Worm (Caenorhabditis elegans): Measurements from ENCODE around the gene T22C8.6.

Gene T22C8.6

ce11 chrII:8648843-8649242, 18.8 kb upstream of the T22C8.6 start:
- TF ChIP-seq med-1 (GFP tag; optimal IDR thresholded peaks at IDR 0.05; ENCODE audit: insufficient read depth) (no peak), T22C8.4 (GFP tag; IDR thresholded peaks at IDR 0.05) (no peak), ztf-29 (GFP tag; IDR thresholded peaks at IDR 0.05) (no peak), cog-1 (tag; optimal IDR thresholded peaks at IDR 0.05) (no peak), ref-1 (GFP tag; conservative IDR thresholded peaks at IDR 0.05) (no peak)

ce11 chrII:8646437-8646836, 16.4 kb upstream of the T22C8.6 start:
- TF ChIP-seq klf-2 (GFP tag; conservative IDR thresholded peaks at IDR 0.05) (no peak), cog-1 (tag; optimal IDR thresholded peaks at IDR 0.05) (no peak), ztf-29 (GFP tag; IDR thresholded peaks at IDR 0.05) (no peak), flt-1 (GFP tag; IDR thresholded peaks at IDR 0.05) (no peak), tab-1 (GFP tag; IDR thresholded peaks at IDR 0.05) (no peak), med-1 (GFP tag; optimal IDR thresholded peaks at IDR 0.05; ENCODE audit: insufficient read depth) (no peak), ztf-23 (GFP tag; IDR thresholded peaks at IDR 0.05) (no peak)

DNA sequence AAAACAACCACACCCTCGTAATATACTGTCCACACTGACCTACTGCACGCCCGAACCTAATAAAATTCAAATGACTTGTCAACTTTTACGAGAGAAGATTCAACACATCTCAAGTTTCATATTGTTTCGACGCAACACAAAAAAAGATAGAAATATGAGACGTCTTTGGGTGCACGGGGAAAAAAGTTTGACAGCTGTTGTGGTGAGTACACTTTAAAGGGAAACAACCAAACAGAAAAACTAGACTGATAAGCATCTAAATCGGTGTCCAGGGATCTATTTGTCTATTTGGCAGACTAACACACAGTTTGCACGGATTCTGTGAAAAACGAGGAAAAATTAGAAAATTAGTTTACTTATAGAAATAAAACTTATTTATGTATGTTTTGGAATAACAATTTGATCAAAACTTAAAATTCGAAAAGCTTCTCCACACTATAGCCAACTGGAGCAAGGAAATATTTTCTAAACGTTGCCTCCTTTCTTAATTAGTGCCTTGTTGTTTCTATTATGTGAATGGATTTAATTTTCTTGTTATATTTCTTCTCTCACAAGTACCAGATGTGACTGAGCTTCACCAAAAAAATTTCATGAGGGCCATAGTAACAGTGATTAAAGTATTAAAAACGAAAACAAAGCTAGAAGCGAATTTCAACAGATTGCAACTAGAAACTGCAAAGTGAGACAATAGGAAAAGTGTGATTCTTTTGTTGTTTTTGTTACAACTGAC, 13.7 kb upstream of the T22C8.6 start:
- TF ChIP-seq T22C8.4 (GFP tag; IDR thresholded peaks at IDR 0.05), result no peak
- TF ChIP-seq ztf-23 (GFP tag; IDR thresholded peaks at IDR 0.05), result no peak
- no peak for TF ChIP-seq flt-1 (GFP tag; IDR thresholded peaks at IDR 0.05)
- no peak for TF ChIP-seq tab-1 (GFP tag; IDR thresholded peaks at IDR 0.05)
- TF ChIP-seq med-1 (GFP tag; optimal IDR thresholded peaks at IDR 0.05; ENCODE audit: insufficient read depth), result no peak
- no peak for TF ChIP-seq ztf-29 (GFP tag; IDR thresholded peaks at IDR 0.05)
- no peak for TF ChIP-seq klf-2 (GFP tag; conservative IDR thresholded peaks at IDR 0.05)
- TF ChIP-seq ref-1 (GFP tag; conservative IDR thresholded peaks at IDR 0.05), result no peak
- no peak for TF ChIP-seq cog-1 (tag; optimal IDR thresholded peaks at IDR 0.05)

DNA sequence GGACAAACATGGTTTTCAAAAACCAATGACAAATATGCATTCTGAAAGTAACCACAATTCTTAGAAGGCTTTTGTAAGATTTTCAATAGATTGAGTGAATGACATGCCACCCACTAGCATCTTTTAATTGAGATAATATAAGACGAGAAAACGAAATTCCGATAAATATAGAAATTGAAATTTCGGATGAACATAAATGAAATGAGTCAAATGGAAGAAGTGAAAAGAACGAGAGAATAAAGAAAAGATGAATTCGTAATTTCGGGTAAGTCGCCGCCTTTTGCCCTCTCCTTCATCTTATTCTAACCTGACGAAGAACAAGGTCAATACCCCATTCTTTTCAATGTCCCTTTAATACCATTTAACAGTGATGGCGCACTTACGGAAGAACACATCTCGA, 12.3 kb upstream of the T22C8.6 start:
- TF ChIP-seq flt-1 (GFP tag; IDR thresholded peaks at IDR 0.05) (no peak), T22C8.4 (GFP tag; IDR thresholded peaks at IDR 0.05) (no peak), tab-1 (GFP tag; IDR thresholded peaks at IDR 0.05) (no peak), med-1 (GFP tag; optimal IDR thresholded peaks at IDR 0.05; ENCODE audit: insufficient read depth) (no peak), ref-1 (GFP tag; conservative IDR thresholded peaks at IDR 0.05) (no peak), cog-1 (tag; optimal IDR thresholded peaks at IDR 0.05) (no peak), klf-2 (GFP tag; conservative IDR thresholded peaks at IDR 0.05) (no peak), ztf-29 (GFP tag; IDR thresholded peaks at IDR 0.05) (no peak), ztf-23 (GFP tag; IDR thresholded peaks at IDR 0.05) (no peak)

ce11 chrII:8641131-8641530, 11.1 kb upstream of the T22C8.6 start, which contains the start of gene D2085.7:
D2085.7 (plus strand) TSS chrII:8641381.
- no peak for TF ChIP-seq ztf-29 (GFP tag; IDR thresholded peaks at IDR 0.05)
- TF ChIP-seq med-1 (GFP tag; optimal IDR thresholded peaks at IDR 0.05; ENCODE audit: insufficient read depth), result no peak
- TF ChIP-seq cog-1 (tag; optimal IDR thresholded peaks at IDR 0.05), result no peak
- TF ChIP-seq ztf-23 (GFP tag; IDR thresholded peaks at IDR 0.05), result no peak
- TF ChIP-seq T22C8.4 (GFP tag; IDR thresholded peaks at IDR 0.05), result no peak
- TF ChIP-seq tab-1 (GFP tag; IDR thresholded peaks at IDR 0.05), result no peak
- no peak for TF ChIP-seq ref-1 (GFP tag; conservative IDR thresholded peaks at IDR 0.05)
- TF ChIP-seq flt-1 (GFP tag; IDR thresholded peaks at IDR 0.05), result no peak
- TF ChIP-seq klf-2 (GFP tag; conservative IDR thresholded peaks at IDR 0.05), result no peak

DNA sequence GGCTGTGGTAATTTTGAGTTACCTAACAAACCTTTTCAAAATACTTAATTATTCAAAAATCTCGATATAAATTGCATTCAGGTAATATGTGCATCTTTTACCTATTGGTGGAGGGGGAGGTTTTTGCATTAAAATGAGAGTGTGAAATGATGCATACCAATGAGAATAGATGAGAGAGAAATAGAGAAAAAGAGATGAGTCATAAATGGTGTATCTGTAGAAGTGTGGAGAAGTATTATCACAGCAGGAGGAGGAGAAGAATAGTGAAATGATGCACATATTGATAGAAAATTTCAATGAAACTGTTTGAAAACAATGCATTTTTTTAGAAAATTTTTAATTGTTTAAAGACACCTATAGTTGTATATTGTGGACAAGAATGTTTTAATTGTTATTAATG, 10.4 kb upstream of the T22C8.6 start:
- no peak for TF ChIP-seq flt-1 (GFP tag; IDR thresholded peaks at IDR 0.05)
- TF ChIP-seq T22C8.4 (GFP tag; IDR thresholded peaks at IDR 0.05), result no peak
- TF ChIP-seq ztf-29 (GFP tag; IDR thresholded peaks at IDR 0.05), result no peak
- TF ChIP-seq med-1 (GFP tag; optimal IDR thresholded peaks at IDR 0.05; ENCODE audit: insufficient read depth), result no peak
- no peak for TF ChIP-seq cog-1 (tag; optimal IDR thresholded peaks at IDR 0.05)
- TF ChIP-seq tab-1 (GFP tag; IDR thresholded peaks at IDR 0.05), result no peak
- no peak for TF ChIP-seq klf-2 (GFP tag; conservative IDR thresholded peaks at IDR 0.05)
- TF ChIP-seq ref-1 (GFP tag; conservative IDR thresholded peaks at IDR 0.05), result no peak
- TF ChIP-seq ztf-23 (GFP tag; IDR thresholded peaks at IDR 0.05), result no peak

ce11 chrII:8639553-8639952, 9.5 kb upstream of the T22C8.6 start:
- TF ChIP-seq ztf-23 (GFP tag; IDR thresholded peaks at IDR 0.05), result 0 out of 2 replicates have a peak, but pooled peaks have one; percentile 20
- TF ChIP-seq ref-1 (GFP tag; conservative IDR thresholded peaks at IDR 0.05), result no peak

DNA sequence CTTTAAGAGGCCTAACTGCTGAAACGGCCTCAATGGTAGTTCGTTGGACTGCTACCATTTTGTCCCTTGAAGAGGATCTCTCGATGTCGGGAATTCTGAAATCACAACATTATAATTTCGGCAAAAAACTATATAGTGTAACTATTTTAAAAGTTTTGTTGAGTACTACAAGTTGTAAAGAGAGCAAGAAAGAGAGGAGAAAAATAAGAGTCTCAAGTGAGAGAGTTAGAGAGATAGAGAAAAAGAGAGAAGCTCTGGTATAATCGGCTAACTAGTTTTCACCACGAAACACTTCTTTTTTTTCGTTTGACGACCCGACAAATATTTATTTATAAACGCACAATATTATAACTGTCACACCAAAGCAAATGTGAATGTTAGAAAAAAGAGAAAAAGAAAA, 7.5 kb upstream of the T22C8.6 start, which contains the start of gene vab-9:
vab-9 (minus strand) TSS at position 101 of the 400 bp plus-strand sequence.
- TF ChIP-seq klf-2 (GFP tag; conservative IDR thresholded peaks at IDR 0.05) (no peak), ztf-23 (GFP tag; IDR thresholded peaks at IDR 0.05) (no peak)

- TF ChIP-seq T22C8.4 (GFP tag; IDR thresholded peaks at IDR 0.05), result no peak
- no peak for TF ChIP-seq med-1 (GFP tag; optimal IDR thresholded peaks at IDR 0.05; ENCODE audit: insufficient read depth)
- no peak for TF ChIP-seq ztf-29 (GFP tag; IDR thresholded peaks at IDR 0.05)
- TF ChIP-seq ref-1 (GFP tag; conservative IDR thresholded peaks at IDR 0.05), result no peak
- no peak for TF ChIP-seq flt-1 (GFP tag; IDR thresholded peaks at IDR 0.05)
- no peak for TF ChIP-seq tab-1 (GFP tag; IDR thresholded peaks at IDR 0.05)
Measured at ce11 chrII:8634386-8634785, 4.3 kb upstream of the T22C8.6 start, which contains the start of gene cutl-12. cutl-12 (minus strand) TSS chrII:8634486.

DNA sequence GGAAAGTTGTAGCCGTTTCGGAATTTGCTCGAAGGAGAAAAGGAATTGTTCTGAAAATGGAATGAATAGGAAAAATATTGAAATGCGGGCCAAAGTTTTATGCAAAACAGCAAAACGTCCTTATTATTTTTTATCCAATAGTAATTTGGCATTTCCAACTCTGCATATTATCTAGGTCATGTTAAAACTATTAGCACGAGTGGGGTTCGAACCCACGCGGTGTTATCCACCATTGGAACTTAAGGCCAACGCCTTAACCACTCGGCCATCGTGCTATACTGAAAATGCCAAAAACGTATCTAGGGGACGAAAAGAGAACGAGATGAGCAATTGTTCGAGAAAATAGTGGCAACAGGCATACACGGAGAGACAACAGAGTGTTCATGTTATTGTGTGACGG, 1.7 kb upstream of the T22C8.6 start:
- TF ChIP-seq tab-1 (GFP tag; IDR thresholded peaks at IDR 0.05), result no peak
- no peak for TF ChIP-seq flt-1 (GFP tag; IDR thresholded peaks at IDR 0.05)
- no peak for TF ChIP-seq klf-2 (GFP tag; conservative IDR thresholded peaks at IDR 0.05)
- no peak for TF ChIP-seq T22C8.4 (GFP tag; IDR thresholded peaks at IDR 0.05)
- no peak for TF ChIP-seq ztf-23 (GFP tag; IDR thresholded peaks at IDR 0.05)
- TF ChIP-seq ztf-29 (GFP tag; IDR thresholded peaks at IDR 0.05), result no peak
- no peak for TF ChIP-seq ref-1 (GFP tag; conservative IDR thresholded peaks at IDR 0.05)
- no peak for TF ChIP-seq med-1 (GFP tag; optimal IDR thresholded peaks at IDR 0.05; ENCODE audit: insufficient read depth)
- no peak for TF ChIP-seq cog-1 (tag; optimal IDR thresholded peaks at IDR 0.05)

Measured in whole organism, midembryonic.